Worm (Caenorhabditis elegans): ENCODE results near the gene semi-1.

The semi-1 gene

ce11 chrV:13464123-13464522 lies 50.9 kb downstream of the semi-1 start:
- TF ChIP-seq spr-1 (tag; optimal IDR thresholded peaks at IDR 0.05) (no peak), aha-1 (tag) (peak; percentile 54), attf-4 (tag; optimal IDR thresholded peaks at IDR 0.05) (no peak), mep-1 (tag; optimal IDR thresholded peaks at IDR 0.05) (peak; percentile 27), madf-5 (GFP tag; IDR thresholded peaks at IDR 0.05) (no peak), nhr-28 (tag; optimal IDR thresholded peaks at IDR 0.05) (no peak), daf-16 (GFP tag; optimal IDR thresholded peaks at IDR 0.05) (no peak), daf-16 (tag; optimal IDR thresholded peaks at IDR 0.05) (peak; percentile 4), saeg-2 (GFP tag; IDR thresholded peaks at IDR 0.05) (no peak), nhr-237 (tag; optimal IDR thresholded peaks at IDR 0.05) (no peak), ces-1 (GFP tag; optimal IDR thresholded peaks at IDR 0.05) (peak; percentile 18)

- TF ChIP-seq Y75B8A.6 (GFP tag; IDR thresholded peaks at IDR 0.05): 0 out of 2 replicates have a peak, but pooled peaks have one; percentile 31
- TF ChIP-seq nhr-11 (tag; optimal IDR thresholded peaks at IDR 0.05): peak; percentile 45
- TF ChIP-seq ceh-28 (tag; optimal IDR thresholded peaks at IDR 0.05): no peak
- no peak for TF ChIP-seq ztf-11 (tag; optimal IDR thresholded peaks at IDR 0.05)
- TF ChIP-seq ctbp-1 (GFP tag; IDR thresholded peaks at IDR 0.05): no peak
- no peak for TF ChIP-seq dmd-8 (GFP tag; IDR thresholded peaks at IDR 0.05)
- TF ChIP-seq ZK337.2 (GFP tag; IDR thresholded peaks at IDR 0.05): no peak
- TF ChIP-seq fos-1 (tag; optimal IDR thresholded peaks at IDR 0.05): no peak
- TF ChIP-seq nhr-77 (tag; optimal IDR thresholded peaks at IDR 0.05): peak; percentile 36
- TF ChIP-seq ceh-62 (tag; optimal IDR thresholded peaks at IDR 0.05): no peak
- no peak for TF ChIP-seq aha-1 (tag)
- TF ChIP-seq zfp-2 (tag; optimal IDR thresholded peaks at IDR 0.05): no peak
- no peak for TF ChIP-seq duxl-1 (tag; optimal IDR thresholded peaks at IDR 0.05; ENCODE audit: poor library complexity)
- no peak for TF ChIP-seq Y5F2A.4 (GFP tag; optimal IDR thresholded peaks at IDR 0.05)
- no peak for TF ChIP-seq F44E2.7 (GFP tag; IDR thresholded peaks at IDR 0.05)
- 0 out of 2 replicates have a peak, but pooled peaks have one; percentile 48 for TF ChIP-seq tra-1 (GFP tag; IDR thresholded peaks at IDR 0.05)
- peak; percentile 55 to 67 for TF ChIP-seq lsy-2 (tag; optimal IDR thresholded peaks at IDR 0.05)
- TF ChIP-seq lin-1 (GFP tag; IDR thresholded peaks at IDR 0.05): peak; percentile 69; the same call in 1 of the 2 replicates
- TF ChIP-seq nhr-111 (GFP tag; optimal IDR thresholded peaks at IDR 0.05): no peak
- TF ChIP-seq nhr-42 (GFP tag; IDR thresholded peaks at IDR 0.05): no peak
- TF ChIP-seq mdl-1 (tag; optimal IDR thresholded peaks at IDR 0.05): peak in 1 of 2 experiments; percentile 75
- TF ChIP-seq nhr-28 (tag; optimal IDR thresholded peaks at IDR 0.05): peak; percentile 94
- no peak for TF ChIP-seq daf-8 (GFP tag; IDR thresholded peaks at IDR 0.05)
- no peak for TF ChIP-seq F49E8.2 (tag; optimal IDR thresholded peaks at IDR 0.05; ENCODE audit: borderline replicate concordance)
- no peak for TF ChIP-seq lim-7 (GFP tag; IDR thresholded peaks at IDR 0.05)
- peak; percentile 55; the same call in 1 of the 2 replicates for TF ChIP-seq pha-4 (GFP tag; IDR thresholded peaks at IDR 0.05)
- TF ChIP-seq pha-4 (tag; optimal IDR thresholded peaks at IDR 0.05): peak; percentile 88
- no peak for TF ChIP-seq snpc-4 (tag; optimal IDR thresholded peaks at IDR 0.05)
- TF ChIP-seq dpl-1 (GFP tag; optimal IDR thresholded peaks at IDR 0.05): peak; percentile 25
- TF ChIP-seq Y105C5A.15 (GFP tag; IDR thresholded peaks at IDR 0.05): no peak
- TF ChIP-seq sdz-12 (GFP tag; optimal IDR thresholded peaks at IDR 0.05): no peak
- no peak for TF ChIP-seq D1046.2 (GFP tag; IDR thresholded peaks at IDR 0.05)
- TF ChIP-seq Y48G9A.11 (GFP tag; IDR thresholded peaks at IDR 0.05): no peak
- no peak for TF ChIP-seq aly-2 (tag; optimal IDR thresholded peaks at IDR 0.05)
- 0 out of 2 replicates have a peak, but pooled peaks have one; percentile 28 for TF ChIP-seq arid-1 (GFP tag; conservative IDR thresholded peaks at IDR 0.05)
- no peak for TF ChIP-seq mxl-2 (GFP tag; conservative IDR thresholded peaks at IDR 0.05)
- no peak for TF ChIP-seq lin-38 (GFP tag; IDR thresholded peaks at IDR 0.05)
- TF ChIP-seq php-3 (GFP tag; IDR thresholded peaks at IDR 0.05): peak; percentile 95
- no peak for TF ChIP-seq gei-8 (GFP tag; optimal IDR thresholded peaks at IDR 0.05)
- no peak for TF ChIP-seq daf-12 (tag; optimal IDR thresholded peaks at IDR 0.05)
- no peak for TF ChIP-seq ceh-82 (tag; optimal IDR thresholded peaks at IDR 0.05)
- TF ChIP-seq tag-97 (GFP tag; IDR thresholded peaks at IDR 0.05): no peak
- no peak for TF ChIP-seq vab-7 (GFP tag; IDR thresholded peaks at IDR 0.05)
- TF ChIP-seq spr-1 (tag; optimal IDR thresholded peaks at IDR 0.05): peak; percentile 11
Measured at ce11 chrV:13462974-13463373, 52.0 kb downstream of the semi-1 start, which contains the start of gene frm-10. Gene frm-10 (plus strand): TSS chrV:13463207.
